ENCODE assay signal across 2 fruit fly cellular contexts in the genomic region with DNA sequence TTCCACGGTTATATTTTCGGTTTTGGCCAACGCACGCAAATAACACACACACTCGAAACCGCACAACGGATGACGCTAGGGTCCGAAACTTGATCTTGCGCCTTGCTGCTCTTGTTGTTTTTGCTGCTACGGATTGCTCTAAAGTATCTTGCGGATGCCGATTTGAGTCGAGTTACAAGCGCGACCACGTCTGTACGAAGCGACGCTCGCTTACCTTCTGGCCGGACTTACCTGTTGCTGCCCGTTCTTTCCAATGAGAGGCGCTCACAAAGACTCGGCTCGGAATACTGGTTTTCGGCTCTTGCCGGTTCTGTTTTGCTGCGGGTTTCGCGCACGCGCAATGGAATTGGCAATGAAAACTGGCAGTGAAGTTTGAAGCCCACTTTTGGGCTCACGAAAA.
TF ChIP-seq lines count a peak whose summit lies in the region.

A gene (minus strand): TSS at position 220 of the 400 bp plus-strand sequence.

TF ChIP-seq in whole organism, embryonic, 481 proteins besides CTCF, POLR2A, EP300 and RAD21 (continued from another document and continues in another):
- TF ChIP-seq Mes4 (GFP tag; optimal IDR thresholded peaks at IDR 0.05; lab: Kevin White, UChicago), result no peak
- 0 out of 2 replicates have a peak, but pooled peaks have one; percentile 7 for TF ChIP-seq Awh (GFP tag; IDR thresholded peaks at IDR 0.05; lab: Robert Waterston, UW)
- TF ChIP-seq CG13296 (GFP tag; optimal IDR thresholded peaks at IDR 0.05; lab: Kevin White, UChicago), result no peak
- peak; percentile 30; the same call in 1 of the 2 replicates for TF ChIP-seq bbx (GFP tag; IDR thresholded peaks at IDR 0.05; lab: Robert Waterston, UW; ENCODE audit: partially characterized antibody)
- peak; percentile 17 for TF ChIP-seq psq (GFP tag; optimal IDR thresholded peaks at IDR 0.05; lab: Kevin White, UChicago)
- peak; percentile 52; the same call in 1 of the 2 replicates for TF ChIP-seq CG32532 (GFP tag; IDR thresholded peaks at IDR 0.05; lab: Robert Waterston, UW)
- TF ChIP-seq Bgb (GFP tag; IDR thresholded peaks at IDR 0.05; lab: Robert Waterston, UW; ENCODE audit: partially characterized antibody), result peak; percentile 47; the same call in 1 of the 2 replicates
- TF ChIP-seq Deaf1 (tag; optimal IDR thresholded peaks at IDR 0.05; lab: Kevin White, UChicago), result peak; percentile 62
- no peak for TF ChIP-seq wor (GFP tag; IDR thresholded peaks at IDR 0.05; lab: Robert Waterston, UW)
- TF ChIP-seq Dbx (GFP tag; IDR thresholded peaks at IDR 0.05; lab: Robert Waterston, UW), result no peak
- TF ChIP-seq hkb (optimal IDR thresholded peaks at IDR 0.05; lab: Kevin White, UChicago), result no peak
- 0 out of 2 replicates have a peak, but pooled peaks have one; percentile 10 for TF ChIP-seq hkb (GFP tag; IDR thresholded peaks at IDR 0.05; lab: Robert Waterston, UW)
- no peak for TF ChIP-seq Dip3 (GFP tag; optimal IDR thresholded peaks at IDR 0.05; lab: Kevin White, UChicago)
- TF ChIP-seq CG42726 (GFP tag; IDR thresholded peaks at IDR 0.05; lab: Robert Waterston, UW; ENCODE audit: partially characterized antibody), result peak; percentile 39; the same call in 1 of the 2 replicates
- no peak for TF ChIP-seq inv (GFP tag; IDR thresholded peaks at IDR 0.05; lab: Robert Waterston, UW; ENCODE audit: partially characterized antibody)
- peak; percentile 22 for TF ChIP-seq CG15073 (GFP tag; optimal IDR thresholded peaks at IDR 0.05; lab: Kevin White, UChicago)
- peak; percentile 63 for TF ChIP-seq kni (GFP tag; optimal IDR thresholded peaks at IDR 0.05; lab: Kevin White, UChicago)
- peak; percentile 37 for TF ChIP-seq gcm (GFP tag; optimal IDR thresholded peaks at IDR 0.05; lab: Kevin White, UChicago)
- TF ChIP-seq CG15479 (GFP tag; optimal IDR thresholded peaks at IDR 0.05; lab: Kevin White, UChicago), result peak; percentile 81
- TF ChIP-seq ftz-f1 (GFP tag; optimal IDR thresholded peaks at IDR 0.05; lab: Kevin White, UChicago), result peak; percentile 37
- no peak for TF ChIP-seq D19A (tag; optimal IDR thresholded peaks at IDR 0.05; lab: Kevin White, UChicago)
- TF ChIP-seq aop (GFP tag; IDR thresholded peaks at IDR 0.05; lab: Robert Waterston, UW), result 0 out of 2 replicates have a peak, but pooled peaks have one; percentile 2
- TF ChIP-seq hbn (GFP tag; IDR thresholded peaks at IDR 0.05; lab: Robert Waterston, UW; ENCODE audit: partially characterized antibody), result no peak
- TF ChIP-seq nmo (GFP tag; optimal IDR thresholded peaks at IDR 0.05; lab: Kevin White, UChicago), result no peak
- no peak for TF ChIP-seq dan (GFP tag; IDR thresholded peaks at IDR 0.05; lab: Robert Waterston, UW)
- TF ChIP-seq rib (GFP tag; IDR thresholded peaks at IDR 0.05; lab: Robert Waterston, UW), result peak; percentile 76
- peak; percentile 18; the same call in 1 of the 2 replicates for TF ChIP-seq Scr (GFP tag; IDR thresholded peaks at IDR 0.05; lab: Robert Waterston, UW; ENCODE audit: partially characterized antibody)
- TF ChIP-seq sens (GFP tag; lab: Kevin White, UChicago), result peak; percentile 55
- no peak for TF ChIP-seq CG11696 (GFP tag; IDR thresholded peaks at IDR 0.05; lab: Robert Waterston, UW)
- peak; percentile 61 for TF ChIP-seq CG4360 (GFP tag; IDR thresholded peaks at IDR 0.05; lab: Robert Waterston, UW)
- TF ChIP-seq oc (tag; optimal IDR thresholded peaks at IDR 0.05; lab: Kevin White, UChicago), result peak; percentile 9
- peak; percentile 27 for TF ChIP-seq pros (GFP tag; optimal IDR thresholded peaks at IDR 0.05; lab: Kevin White, UChicago)
- 0 out of 2 replicates have a peak, but pooled peaks have one; percentile 19 for TF ChIP-seq Rfx (GFP tag; IDR thresholded peaks at IDR 0.05; lab: Robert Waterston, UW)
- peak; percentile 4 for TF ChIP-seq CG9727 (GFP tag; optimal IDR thresholded peaks at IDR 0.05; lab: Kevin White, UChicago)
- TF ChIP-seq tna (GFP tag; IDR thresholded peaks at IDR 0.05; lab: Robert Waterston, UW; ENCODE audit: partially characterized antibody), result 0 out of 2 replicates have a peak, but pooled peaks have one; percentile 47
- 0 out of 2 replicates have a peak, but pooled peaks have one; percentile 52 for TF ChIP-seq sim (GFP tag; IDR thresholded peaks at IDR 0.05; lab: Robert Waterston, UW)
- TF ChIP-seq Ets97D (GFP tag; optimal IDR thresholded peaks at IDR 0.05; lab: Kevin White, UChicago), result no peak
- TF ChIP-seq CG16779 (GFP tag; IDR thresholded peaks at IDR 0.05; lab: Robert Waterston, UW), result 0 out of 2 replicates have a peak, but pooled peaks have one; percentile 31
- TF ChIP-seq CG8924 (tag; optimal IDR thresholded peaks at IDR 0.05; lab: Kevin White, UChicago), result peak; percentile 2
- no peak for TF ChIP-seq CG8089 (GFP tag; optimal IDR thresholded peaks at IDR 0.05; lab: Kevin White, UChicago)
- TF ChIP-seq otp (GFP tag; IDR thresholded peaks at IDR 0.05; lab: Robert Waterston, UW), result peak; percentile 22; the same call in 1 of the 3 replicates
- peak; percentile 44; the same call in 1 of the 2 replicates for TF ChIP-seq amos (GFP tag; IDR thresholded peaks at IDR 0.05; lab: Robert Waterston, UW; ENCODE audit: partially characterized antibody)
- TF ChIP-seq ato (GFP tag; IDR thresholded peaks at IDR 0.05; lab: Robert Waterston, UW; ENCODE audit: partially characterized antibody), result peak; percentile 49; the same call in 1 of the 2 replicates
- no peak for TF ChIP-seq pan (optimal IDR thresholded peaks at IDR 0.05; lab: Kevin White, UChicago)
- TF ChIP-seq pan (GFP tag; optimal IDR thresholded peaks at IDR 0.05 in 1 of 2, IDR thresholded peaks at IDR 0.05 in 1 of 2), result peak in 1 of 2 experiments; percentile 15
- peak; percentile 57 for TF ChIP-seq CG13287 (GFP tag; IDR thresholded peaks at IDR 0.05; lab: Robert Waterston, UW; ENCODE audit: partially characterized antibody)
- peak; percentile 38 for TF ChIP-seq Drgx (GFP tag; IDR thresholded peaks at IDR 0.05; lab: Robert Waterston, UW)
- no peak for TF ChIP-seq CG43689 (GFP tag; IDR thresholded peaks at IDR 0.05; lab: Robert Waterston, UW)
- 0 out of 2 replicates have a peak, but pooled peaks have one; percentile 22 for TF ChIP-seq sob (GFP tag; IDR thresholded peaks at IDR 0.05; lab: Robert Waterston, UW)
- peak; percentile 24; the same call in 1 of the 2 replicates for TF ChIP-seq Adf1 (GFP tag; IDR thresholded peaks at IDR 0.05; lab: Robert Waterston, UW)
- peak; percentile 15 for TF ChIP-seq cg (GFP tag; optimal IDR thresholded peaks at IDR 0.05; lab: Kevin White, UChicago)
- TF ChIP-seq unc-4 (GFP tag; IDR thresholded peaks at IDR 0.05; lab: Robert Waterston, UW; ENCODE audit: partially characterized antibody), result 0 out of 2 replicates have a peak, but pooled peaks have one; percentile 15
- TF ChIP-seq CG12769 (tag; optimal IDR thresholded peaks at IDR 0.05; lab: Kevin White, UChicago), result peak; percentile 57
- TF ChIP-seq exex (tag; optimal IDR thresholded peaks at IDR 0.05; lab: Kevin White, UChicago), result no peak
- TF ChIP-seq sna (GFP tag; IDR thresholded peaks at IDR 0.05; lab: Robert Waterston, UW; ENCODE audit: partially characterized antibody), result no peak
- peak; percentile 97 for TF ChIP-seq chinmo (GFP tag; IDR thresholded peaks at IDR 0.05; lab: Robert Waterston, UW; ENCODE audit: partially characterized antibody)

TF ChIP-seq in whole organism, prepupa, 60 proteins besides CTCF, POLR2A, EP300 and RAD21 (continued from another document):
- no peak for TF ChIP-seq Blimp-1 (GFP tag; optimal IDR thresholded peaks at IDR 0.05; lab: Kevin White, UChicago)
- TF ChIP-seq ss (GFP tag; optimal IDR thresholded peaks at IDR 0.05; lab: Kevin White, UChicago), result peak in 1 of 2 experiments; percentile 46
- peak; percentile 8 for TF ChIP-seq fkh (GFP tag; optimal IDR thresholded peaks at IDR 0.05; lab: Kevin White, UChicago)
- peak; percentile 52; the same call in 2 of the 3 replicates for TF ChIP-seq eg (GFP tag; IDR thresholded peaks at IDR 0.05; lab: Robert Waterston, UW)
- TF ChIP-seq CG8119 (GFP tag; IDR thresholded peaks at IDR 0.05; lab: Robert Waterston, UW), result peak; percentile 51; the same call in 2 of the 3 replicates
- TF ChIP-seq CG31627 (GFP tag; optimal IDR thresholded peaks at IDR 0.05; lab: Kevin White, UChicago), result no peak
- no peak for TF ChIP-seq vri (GFP tag; optimal IDR thresholded peaks at IDR 0.05; lab: Kevin White, UChicago)
- no peak for TF ChIP-seq Met (GFP tag; optimal IDR thresholded peaks at IDR 0.05; lab: Kevin White, UChicago)
- TF ChIP-seq Ets21C (GFP tag; optimal IDR thresholded peaks at IDR 0.05; lab: Kevin White, UChicago), result no peak
- no peak for TF ChIP-seq CG32006 (GFP tag; optimal IDR thresholded peaks at IDR 0.05; lab: Kevin White, UChicago)
TF ChIP-seq in whole organism, prepupa: peak in this region for 10.
